Fruit fly (Drosophila melanogaster): Measurements from ENCODE around the gene Ugt303A1.

The Ugt303A1 gene

dm6 chr3R:11196648-11197388, 21.5 kb downstream of the Ugt303A1 start (continued):
- TF ChIP-seq CG12236 (GFP tag; optimal IDR thresholded peaks at IDR 0.05) (peak; percentile 31), HLH4C (GFP tag; IDR thresholded peaks at IDR 0.05; ENCODE audit: partially characterized antibody) (no peak), pita (GFP tag; optimal IDR thresholded peaks at IDR 0.05) (no peak), abd-A (tag; optimal IDR thresholded peaks at IDR 0.05) (peak; percentile 98), Xbp1 (GFP tag; optimal IDR thresholded peaks at IDR 0.05) (peak; percentile 97), lab (GFP tag; optimal IDR thresholded peaks at IDR 0.05) (peak; percentile 99), CG3995 (GFP tag; optimal IDR thresholded peaks at IDR 0.05) (peak; percentile 81), CG32772 (GFP tag; IDR thresholded peaks at IDR 0.05) (peak; percentile 98), tna (GFP tag; IDR thresholded peaks at IDR 0.05; ENCODE audit: partially characterized antibody) (no peak), Dad (GFP tag; optimal IDR thresholded peaks at IDR 0.05) (peak; percentile 95), MESR4 (GFP tag; optimal IDR thresholded peaks at IDR 0.05) (peak; percentile 19), CTCF (GFP tag; optimal IDR thresholded peaks at IDR 0.05) (peak; percentile 67), sens-2 (GFP tag; IDR thresholded peaks at IDR 0.05) (peak; percentile 82), CG10979 (tag; optimal IDR thresholded peaks at IDR 0.05) (peak; percentile 99), CG4820 (GFP tag; optimal IDR thresholded peaks at IDR 0.05) (peak; percentile 97), her (GFP tag; optimal IDR thresholded peaks at IDR 0.05) (peak; percentile 18), CG32767 (GFP tag; IDR thresholded peaks at IDR 0.05) (peak; percentile 99), CG6175 (GFP tag; IDR thresholded peaks at IDR 0.05) (peak; percentile 95; the same call in 2 of the 3 replicates), tll (GFP tag; optimal IDR thresholded peaks at IDR 0.05) (peak in 1 of 2 experiments; percentile 81), cas (GFP tag; IDR thresholded peaks at IDR 0.05) (peak; percentile 94), CG9727 (GFP tag; optimal IDR thresholded peaks at IDR 0.05) (peak; percentile 100), CG13624 (GFP tag; optimal IDR thresholded peaks at IDR 0.05) (peak; percentile 97), CG1024 (GFP tag; IDR thresholded peaks at IDR 0.05) (peak; percentile 88), CG8388 (GFP tag; optimal IDR thresholded peaks at IDR 0.05) (peak; percentile 98), Adf1 (GFP tag; IDR thresholded peaks at IDR 0.05) (peak; percentile 88), CG18619 (GFP tag; optimal IDR thresholded peaks at IDR 0.05) (peak; percentile 99), fd64A (GFP tag; optimal IDR thresholded peaks at IDR 0.05) (peak; percentile 85), caup (GFP tag; optimal IDR thresholded peaks at IDR 0.05; ENCODE audit: severe bottlenecking) (peak; percentile 98), Mrtf (GFP tag; IDR thresholded peaks at IDR 0.05) (peak; percentile 98), exex (tag; optimal IDR thresholded peaks at IDR 0.05) (peak; percentile 94), Hr51 (GFP tag; optimal IDR thresholded peaks at IDR 0.05) (peak; percentile 93 to 100), Atf3 (GFP tag; optimal IDR thresholded peaks at IDR 0.05) (peak; percentile 83), kni (GFP tag; optimal IDR thresholded peaks at IDR 0.05) (peak; percentile 92), CG12744 (GFP tag; optimal IDR thresholded peaks at IDR 0.05) (peak; percentile 63), Hand (GFP tag; optimal IDR thresholded peaks at IDR 0.05) (peak; percentile 97), CG4730 (GFP tag; IDR thresholded peaks at IDR 0.05) (peak; percentile 97), sna (GFP tag; IDR thresholded peaks at IDR 0.05; ENCODE audit: partially characterized antibody) (no peak), CG34376 (GFP tag; optimal IDR thresholded peaks at IDR 0.05) (peak; percentile 97), lmd (GFP tag; IDR thresholded peaks at IDR 0.05) (peak; percentile 99), CG7556 (GFP tag; optimal IDR thresholded peaks at IDR 0.05) (peak; percentile 100), ap (GFP tag; IDR thresholded peaks at IDR 0.05) (peak; percentile 97), CG7928 (GFP tag; optimal IDR thresholded peaks at IDR 0.05) (peak; percentile 80), bcd (GFP tag; optimal IDR thresholded peaks at IDR 0.05) (peak; percentile 100), fru (optimal IDR thresholded peaks at IDR 0.05) (no peak), Dll (GFP tag; IDR thresholded peaks at IDR 0.05; ENCODE audit: partially characterized antibody) (no peak), Nf-YC (tag; optimal IDR thresholded peaks at IDR 0.05) (peak; percentile 88), Hr78 (GFP tag; optimal IDR thresholded peaks at IDR 0.05) (peak in 1 of 2 experiments; percentile 96), sqz (GFP tag; optimal IDR thresholded peaks at IDR 0.05) (peak; percentile 96), CG14667 (GFP tag; IDR thresholded peaks at IDR 0.05) (peak; percentile 96)
